Worm (Caenorhabditis elegans) whole organism, late embryonic: ENCODE measurements around the gene Y41C4A.32.

Experiments used
- ceh-30 ChIP-seq: fragments of 150-350 bp; optimal IDR thresholded peaks from 2 replicates; lab custom pipeline; 2014; ENCODE audit warnings: missing biosample characterization, missing genetic modification characterization
- elt-2 ChIP-seq: sonication (generic microtip); optimal IDR thresholded peaks from 2 replicates; lab custom pipeline; 2016; ENCODE audit warnings: missing genetic modification reagents, missing genetic modification characterization, missing compliant biosample characterization
- fkh-10 ChIP-seq: fragments of 150-350 bp; optimal IDR thresholded peaks from 2 replicates; lab custom pipeline; 2014; ENCODE audit warnings: missing biosample characterization, missing genetic modification reagents, missing genetic modification characterization
- pqm-1 ChIP-seq: sonication (generic microtip); optimal IDR thresholded peaks from 2 replicates; lab custom pipeline; 2016; ENCODE audit warnings: missing genetic modification characterization, missing compliant biosample characterization
- unc-3 ChIP-seq, 2 experiments: fragments of 200-800 bp in 1 of 2; sonication (Bioruptor generic) in 1 of 2; sonication (generic microtip) in 1 of 2; conservative IDR thresholded peaks in 1 of 2; optimal IDR thresholded peaks in 1 of 2; 2 replicates each; pipeline versions ENCODE4 v1.3.6 to Lab custom; 2016 to 2022; ENCODE audit warnings: missing compliant biosample characterization in 2 of 2, missing genetic modification characterization in 2 of 2, missing genetic modification reagents in 1 of 2
- unc-55 ChIP-seq: sonication (generic microtip); optimal IDR thresholded peaks from 2 replicates; lab custom pipeline; 2017; ENCODE audit warnings: missing biosample characterization, missing genetic modification reagents, missing genetic modification characterization

- TF ChIP-seq fkh-10 (GFP tag; lab: Kevin White, UChicago) (no peak), pqm-1 (tag; lab: Kevin White, UChicago) (no peak), unc-3 (GFP tag; conservative IDR thresholded peaks at IDR 0.05; lab: Robert Waterston, UW) (no peak), unc-3 (tag; optimal IDR thresholded peaks at IDR 0.05; lab: Kevin White, UChicago) (no peak), unc-55 (GFP tag; lab: Kevin White, UChicago) (no peak), elt-2 (tag; lab: Kevin White, UChicago) (no peak), ceh-30 (no peak)
These were observed 27.0 kb upstream of the Y41C4A.32 start for ce11 chrIII:11694506-11694947.
